Worm (Caenorhabditis elegans): ENCODE results near the gene enu-3.5.
A peak's percentile ranks its signal among the peaks of the same experiment; 100 is the strongest.

The enu-3.5 gene

ce11 chrIII:12906611-12907037, 28.6 kb downstream of the enu-3.5 start (continued):
- TF ChIP-seq aly-2 (tag; optimal IDR thresholded peaks at IDR 0.05) (no peak), arid-1 (GFP tag; conservative IDR thresholded peaks at IDR 0.05) (peak; percentile 69), nhr-25 (tag; optimal IDR thresholded peaks at IDR 0.05; ENCODE audit: borderline replicate concordance, insufficient read depth) (no peak), F44E2.7 (GFP tag; IDR thresholded peaks at IDR 0.05) (no peak), ztf-11 (tag; optimal IDR thresholded peaks at IDR 0.05) (no peak), T20F7.1 (GFP tag; optimal IDR thresholded peaks at IDR 0.05) (no peak), madf-5 (GFP tag; IDR thresholded peaks at IDR 0.05) (0 out of 4 replicates have a peak, but pooled peaks of 1 of the 2 experiments have one; percentile 51), mep-1 (tag; optimal IDR thresholded peaks at IDR 0.05) (peak; percentile 64), nhr-111 (GFP tag; optimal IDR thresholded peaks at IDR 0.05) (no peak), zip-11 (GFP tag; IDR thresholded peaks at IDR 0.05) (no peak), hif-1 (tag; optimal IDR thresholded peaks at IDR 0.05) (no peak), lin-29 (GFP tag; IDR thresholded peaks at IDR 0.05) (no peak), daf-16 (GFP tag; optimal IDR thresholded peaks at IDR 0.05) (no peak), daf-16 (tag; optimal IDR thresholded peaks at IDR 0.05) (peak; percentile 32), set-16 (GFP tag; IDR thresholded peaks at IDR 0.05) (no peak), R02D3.7 (tag; optimal IDR thresholded peaks at IDR 0.05) (no peak), sdz-12 (GFP tag; optimal IDR thresholded peaks at IDR 0.05) (no peak), php-3 (GFP tag; IDR thresholded peaks at IDR 0.05) (0 out of 2 replicates have a peak, but pooled peaks have one; percentile 34), attf-4 (tag; optimal IDR thresholded peaks at IDR 0.05) (no peak), snpc-4 (tag; optimal IDR thresholded peaks at IDR 0.05) (no peak), F37D6.2 (tag; optimal IDR thresholded peaks at IDR 0.05) (no peak), lin-15B (tag; optimal IDR thresholded peaks at IDR 0.05) (no peak), lsy-2 (tag; optimal IDR thresholded peaks at IDR 0.05) (peak in 1 of 2 experiments; percentile 68), madf-9 (GFP tag; conservative IDR thresholded peaks at IDR 0.05) (no peak)

ce11 chrIII:12907218-12907617, 29.2 kb downstream of the enu-3.5 start:
- TF ChIP-seq aly-2 (tag; optimal IDR thresholded peaks at IDR 0.05), result no peak
- TF ChIP-seq fkh-10 (GFP tag; optimal IDR thresholded peaks at IDR 0.05), result no peak
- no peak for TF ChIP-seq nhr-102 (tag; optimal IDR thresholded peaks at IDR 0.05)

- peak; percentile 92 for TF ChIP-seq set-16 (GFP tag; IDR thresholded peaks at IDR 0.05)
- TF ChIP-seq Y48G9A.11 (GFP tag; IDR thresholded peaks at IDR 0.05), result no peak
- TF ChIP-seq unc-62 (GFP tag; optimal IDR thresholded peaks at IDR 0.05 in 1 of 2), result peak in 1 of 2 experiments; percentile 61
- TF ChIP-seq unc-62 (tag; optimal IDR thresholded peaks at IDR 0.05), result no peak
- TF ChIP-seq gei-8 (GFP tag; optimal IDR thresholded peaks at IDR 0.05), result no peak
- TF ChIP-seq tra-1 (GFP tag; IDR thresholded peaks at IDR 0.05), result no peak
Observed at ce11 chrIII:12910365-12910764, 32.4 kb downstream of the enu-3.5 start, which contains the start of gene flp-14. TSS of gene flp-14 (plus strand) at chrIII:12910510.

DNA sequence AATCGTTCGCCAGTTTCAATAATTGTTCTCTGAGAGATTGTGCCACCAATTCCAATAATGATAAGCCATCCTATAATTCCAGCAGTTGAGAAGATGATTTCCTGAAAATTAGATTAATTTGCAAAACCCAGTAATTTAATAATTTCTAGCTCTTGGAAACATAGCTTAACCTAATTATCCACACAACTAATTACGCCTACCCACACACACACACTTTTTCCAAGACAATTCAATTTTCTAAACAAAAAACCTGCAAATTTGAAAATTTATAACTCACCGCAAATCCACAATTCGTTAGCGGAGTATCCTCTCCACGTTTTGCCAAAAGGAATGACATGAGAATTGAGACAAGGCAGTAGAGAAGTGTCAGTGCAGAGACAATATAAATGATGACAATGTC, 38.5 kb downstream of the enu-3.5 start:
- TF ChIP-seq Y75B8A.6 (GFP tag; IDR thresholded peaks at IDR 0.05), result no peak
- TF ChIP-seq ces-1 (GFP tag; optimal IDR thresholded peaks at IDR 0.05), result peak; percentile 18
- TF ChIP-seq F44E2.7 (GFP tag; IDR thresholded peaks at IDR 0.05), result no peak

ce11 chrIII:12917852-12918251, 39.9 kb downstream of the enu-3.5 start:
- TF ChIP-seq ceh-82 (tag; optimal IDR thresholded peaks at IDR 0.05), result no peak
- no peak for TF ChIP-seq nhr-6 (tag; optimal IDR thresholded peaks at IDR 0.05)
- TF ChIP-seq pqm-1 (tag; optimal IDR thresholded peaks at IDR 0.05), result peak; percentile 30
- TF ChIP-seq mdl-1 (tag; optimal IDR thresholded peaks at IDR 0.05), result no peak
- TF ChIP-seq saeg-2 (GFP tag; IDR thresholded peaks at IDR 0.05), result no peak
- no peak for TF ChIP-seq lim-7 (GFP tag; IDR thresholded peaks at IDR 0.05)
- no peak for TF ChIP-seq aly-2 (tag; optimal IDR thresholded peaks at IDR 0.05)
- peak; percentile 42 for TF ChIP-seq dve-1 (tag; optimal IDR thresholded peaks at IDR 0.05; ENCODE audit: insufficient read depth)
- no peak for TF ChIP-seq vab-7 (GFP tag; IDR thresholded peaks at IDR 0.05)
- no peak for TF ChIP-seq fos-1 (tag; optimal IDR thresholded peaks at IDR 0.05)
- no peak for TF ChIP-seq daf-16 (GFP tag; optimal IDR thresholded peaks at IDR 0.05)
- peak; percentile 62 for TF ChIP-seq daf-16 (tag; optimal IDR thresholded peaks at IDR 0.05)
- peak; percentile 40 for TF ChIP-seq mep-1 (tag; optimal IDR thresholded peaks at IDR 0.05)
- TF ChIP-seq lin-13 (GFP tag; optimal IDR thresholded peaks at IDR 0.05), result no peak
- peak; percentile 32 for TF ChIP-seq mes-2 (tag; optimal IDR thresholded peaks at IDR 0.05; ENCODE audit: poor library complexity, severe bottlenecking)
- peak in 1 of 2 experiments; percentile 19 for TF ChIP-seq lsy-2 (tag; optimal IDR thresholded peaks at IDR 0.05)
- no peak for TF ChIP-seq ctbp-1 (GFP tag; IDR thresholded peaks at IDR 0.05)

All from whole organism, L4 larva.